Fruit fly (Drosophila melanogaster) whole organism, prepupa: ENCODE data around the gene mRpS34.

ENCODE experiments used
- CG16779 ChIP-seq: fragments of 200-800 bp; sonication (Bioruptor generic); optimal IDR thresholded peaks from 3 replicates; lab custom pipeline; 2017; ENCODE audit warnings: missing biosample characterization, mild to moderate bottlenecking, missing genetic modification characterization
- CG3032 ChIP-seq: fragments of 200-800 bp; optimal IDR thresholded peaks from 2 replicates; lab custom pipeline; 2019; ENCODE audit warnings: missing biosample characterization, mild to moderate bottlenecking, missing genetic modification characterization, moderate library complexity
- CG32006 ChIP-seq: fragments of 200-800 bp; sonication (Bioruptor generic); optimal IDR thresholded peaks from 3 replicates; lab custom pipeline; 2017; ENCODE audit warnings: missing biosample characterization, mild to moderate bottlenecking, missing genetic modification characterization
- CG8319 ChIP-seq: fragments of 200-800 bp; sonication (Bioruptor generic); optimal IDR thresholded peaks from 3 replicates; lab custom pipeline; 2016; ENCODE audit warnings: missing biosample characterization, missing genetic modification characterization
- Eip78C ChIP-seq: fragments of 200-800 bp; sonication (Bioruptor generic); peaks from one replicate; lab custom pipeline; 2016; ENCODE audit warnings: missing biosample characterization, missing genetic modification characterization
- Hr39 ChIP-seq: fragments of 200-800 bp; sonication (Bioruptor generic); optimal IDR thresholded peaks from 2 replicates; lab custom pipeline; 2016; ENCODE audit warnings: missing biosample characterization, missing genetic modification characterization
- Sox15 ChIP-seq: fragments of 200-800 bp; sonication (Bioruptor generic); optimal IDR thresholded peaks from 3 replicates; lab custom pipeline; 2016; ENCODE audit warnings: missing biosample characterization, missing genetic modification characterization
- fd59A ChIP-seq: fragments of 200-800 bp; sonication (Bioruptor generic); optimal IDR thresholded peaks from 2 replicates; lab custom pipeline; 2017; ENCODE audit warnings: missing biosample characterization, mild to moderate bottlenecking, missing genetic modification characterization, missing genetic modification reagents
- ss ChIP-seq, 2 experiments: fragments of 200-800 bp; sonication (Bioruptor generic); optimal IDR thresholded peaks; 2 replicates in 1 of 2; 3 replicates in 1 of 2; lab custom pipeline; 2017 to 2018; ENCODE audit warnings: mild to moderate bottlenecking in 2 of 2, missing biosample characterization in 2 of 2, missing genetic modification characterization in 2 of 2, moderate library complexity in 1 of 2
- topi ChIP-seq: fragments of 200-800 bp; sonication (Bioruptor generic); optimal IDR thresholded peaks from 3 replicates; lab custom pipeline; 2016; ENCODE audit warnings: missing biosample characterization, missing genetic modification characterization

DNA sequence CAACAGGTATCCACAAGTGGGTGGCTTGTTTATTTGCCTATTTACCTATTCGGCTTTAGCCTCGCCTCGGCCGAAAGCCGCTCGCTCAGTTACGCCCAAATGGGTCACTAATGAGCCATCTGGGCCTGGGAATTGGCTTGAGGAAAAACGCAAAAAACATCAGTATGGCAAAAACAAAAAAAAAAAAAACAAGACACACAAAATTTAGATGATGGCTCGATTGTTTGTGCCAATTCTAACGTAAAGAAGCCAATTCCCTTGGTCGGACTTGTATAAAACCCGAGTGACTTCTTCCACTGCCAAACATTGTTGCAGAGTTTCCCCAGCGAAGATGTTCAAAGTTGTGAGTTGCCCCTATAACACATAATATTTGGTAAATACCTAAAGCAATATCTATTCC lies 46.7 kb upstream of the mRpS34 start, which contains the start of gene CG4982:
- no peak for TF ChIP-seq CG3032
- no peak for TF ChIP-seq CG32006 (GFP tag; lab: Kevin White, UChicago)
- TF ChIP-seq Hr39 (GFP tag; lab: Kevin White, UChicago) = no peak
- TF ChIP-seq fd59A = no peak
- no peak for TF ChIP-seq topi (GFP tag; lab: Kevin White, UChicago)
- TF ChIP-seq Eip78C (GFP tag; lab: Kevin White, UChicago) = no peak
- TF ChIP-seq CG16779 (tag; lab: Kevin White, UChicago) = no peak
- TF ChIP-seq Sox15 (GFP tag; lab: Kevin White, UChicago) = no peak
- TF ChIP-seq ss (GFP tag; optimal IDR thresholded peaks at IDR 0.05; lab: Kevin White, UChicago) = no peak
- TF ChIP-seq CG8319 = no peak
